Worm (Caenorhabditis elegans): Measurements from ENCODE around the gene K01G5.10.
A peak's percentile ranks its signal among the peaks of the same experiment; 100 is the strongest.

K01G5.10 gene

ce11 chrIII:10739902-10740301 lies 18.4 kb downstream of the K01G5.10 start (continued):
- TF ChIP-seq dsc-1 (tag; optimal IDR thresholded peaks at IDR 0.05) (peak; percentile 48), fkh-10 (GFP tag; optimal IDR thresholded peaks at IDR 0.05) (no peak), F16B12.6 (tag; optimal IDR thresholded peaks at IDR 0.05) (peak; percentile 88), ceh-82 (tag; optimal IDR thresholded peaks at IDR 0.05) (peak in 2 of 3 experiments; percentile 21 to 60), egl-13 (tag; optimal IDR thresholded peaks at IDR 0.05) (peak; percentile 33), mep-1 (tag; optimal IDR thresholded peaks at IDR 0.05) (peak; percentile 53), nhr-85 (tag) (peak; percentile 70), fos-1 (tag; optimal IDR thresholded peaks at IDR 0.05) (peak; percentile 49), skn-1 (tag; optimal IDR thresholded peaks at IDR 0.05) (peak; percentile 8), jun-1 (tag; optimal IDR thresholded peaks at IDR 0.05) (peak; percentile 4), pqm-1 (tag; optimal IDR thresholded peaks at IDR 0.05) (no peak), ets-5 (GFP tag; IDR thresholded peaks at IDR 0.05) (no peak), snpc-4 (tag; optimal IDR thresholded peaks at IDR 0.05) (no peak), xbp-1 (tag; optimal IDR thresholded peaks at IDR 0.05) (peak; percentile 70), blmp-1 (tag; optimal IDR thresholded peaks at IDR 0.05) (no peak), hlh-17 (GFP tag; optimal IDR thresholded peaks at IDR 0.05; ENCODE audit: borderline replicate concordance) (no peak), lin-14 (GFP tag; optimal IDR thresholded peaks at IDR 0.05) (peak; percentile 66), fkh-8 (tag; optimal IDR thresholded peaks at IDR 0.05) (peak; percentile 71), unc-86 (tag; optimal IDR thresholded peaks at IDR 0.05) (peak; percentile 52), swsn-7 (tag; optimal IDR thresholded peaks at IDR 0.05) (peak; percentile 53), rnt-1 (tag; optimal IDR thresholded peaks at IDR 0.05) (peak; percentile 55), nhr-12 (tag; optimal IDR thresholded peaks at IDR 0.05) (no peak), irx-1 (tag; optimal IDR thresholded peaks at IDR 0.05) (peak; percentile 6), ama-1 (optimal IDR thresholded peaks at IDR 0.05) (peak; percentile 39), lsy-2 (tag; optimal IDR thresholded peaks at IDR 0.05) (peak; percentile 21 to 70)

- no peak for TF ChIP-seq nhr-237 (tag; optimal IDR thresholded peaks at IDR 0.05)
- no peak for TF ChIP-seq efl-1 (optimal IDR thresholded peaks at IDR 0.05)
- TF ChIP-seq efl-1 (GFP tag; optimal IDR thresholded peaks at IDR 0.05 in 1 of 2): peak in 1 of 2 experiments; percentile 89
Observed at ce11 chrIII:10739455-10739854, 18.9 kb downstream of the K01G5.10 start, which contains the start of gene smap-1. Gene smap-1, minus strand, starts transcription at chrIII:10739792.

ce11 chrIII:10738081-10738480 lies 20.2 kb downstream of the K01G5.10 start:
- no peak for TF ChIP-seq jun-1 (tag; optimal IDR thresholded peaks at IDR 0.05)
- TF ChIP-seq efl-1 (optimal IDR thresholded peaks at IDR 0.05): no peak
- TF ChIP-seq efl-1 (GFP tag; optimal IDR thresholded peaks at IDR 0.05 in 1 of 2): peak in 1 of 2 experiments; percentile 25

- TF ChIP-seq ceh-82 (tag; optimal IDR thresholded peaks at IDR 0.05): no peak
- no peak for TF ChIP-seq ceh-90 (tag; optimal IDR thresholded peaks at IDR 0.05)
- TF ChIP-seq aha-1 (tag; optimal IDR thresholded peaks at IDR 0.05): no peak
- peak; percentile 11 to 35 for TF ChIP-seq efl-1 (optimal IDR thresholded peaks at IDR 0.05)
- peak in 1 of 2 experiments; percentile 33 for TF ChIP-seq efl-1 (GFP tag; optimal IDR thresholded peaks at IDR 0.05 in 1 of 2)
- no peak for TF ChIP-seq jun-1 (tag; optimal IDR thresholded peaks at IDR 0.05)
- no peak for TF ChIP-seq ztf-4 (tag; optimal IDR thresholded peaks at IDR 0.05)
- TF ChIP-seq grh-1 (GFP tag; IDR thresholded peaks at IDR 0.05): 0 out of 2 replicates have a peak, but pooled peaks have one; percentile 31
- peak in 1 of 6 experiments; percentile 4 for TF ChIP-seq elt-3 (tag; optimal IDR thresholded peaks at IDR 0.05)
- peak in 1 of 2 experiments; percentile 26 for TF ChIP-seq lin-35 (GFP tag; optimal IDR thresholded peaks at IDR 0.05)
- TF ChIP-seq aly-2 (tag; optimal IDR thresholded peaks at IDR 0.05): no peak
- peak; percentile 35 for TF ChIP-seq nhr-85 (tag)
- peak; percentile 76 for TF ChIP-seq blmp-1 (tag; optimal IDR thresholded peaks at IDR 0.05)
- no peak for TF ChIP-seq efl-3 (GFP tag; optimal IDR thresholded peaks at IDR 0.05)
- TF ChIP-seq C04F5.9 (tag; optimal IDR thresholded peaks at IDR 0.05): no peak
- peak; percentile 47 for TF ChIP-seq lin-14 (GFP tag; optimal IDR thresholded peaks at IDR 0.05)
- TF ChIP-seq C16A3.4 (tag; optimal IDR thresholded peaks at IDR 0.05): no peak
- TF ChIP-seq fkh-10 (GFP tag; optimal IDR thresholded peaks at IDR 0.05): no peak
- TF ChIP-seq pag-3 (tag; optimal IDR thresholded peaks at IDR 0.05; ENCODE audit: borderline replicate concordance, insufficient read depth): no peak
Observed at ce11 chrIII:10736322-10736985, 21.9 kb downstream of the K01G5.10 start.
